Fruit fly (Drosophila melanogaster): ENCODE results near the gene CG16974.

The CG16974 gene

dm6 chr2L:13203437-13204137 lies 11.8 kb upstream of the CG16974 start, which contains the start of gene Pect (continued):
- TF ChIP-seq CG6254 (GFP tag; optimal IDR thresholded peaks at IDR 0.05) (no peak), CG17359 (tag; optimal IDR thresholded peaks at IDR 0.05) (no peak), p53 (GFP tag; optimal IDR thresholded peaks at IDR 0.05) (no peak), CG3995 (GFP tag; optimal IDR thresholded peaks at IDR 0.05) (no peak), Aef1 (GFP tag; IDR thresholded peaks at IDR 0.05) (no peak), CG7786 (GFP tag; optimal IDR thresholded peaks at IDR 0.05) (no peak), D (optimal IDR thresholded peaks at IDR 0.05) (no peak), D (GFP tag; optimal IDR thresholded peaks at IDR 0.05) (no peak), CkIIα-i1 (GFP tag; IDR thresholded peaks at IDR 0.05) (no peak), CG11695 (GFP tag; IDR thresholded peaks at IDR 0.05) (no peak), ssp (GFP tag; IDR thresholded peaks at IDR 0.05) (no peak), CG30403 (GFP tag; optimal IDR thresholded peaks at IDR 0.05) (peak; percentile 26), Eip74EF (GFP tag; optimal IDR thresholded peaks at IDR 0.05) (no peak), da (GFP tag; optimal IDR thresholded peaks at IDR 0.05) (no peak), CG17186 (GFP tag; optimal IDR thresholded peaks at IDR 0.05) (peak; percentile 11), CG8388 (GFP tag; optimal IDR thresholded peaks at IDR 0.05) (no peak), gro (GFP tag; optimal IDR thresholded peaks at IDR 0.05) (peak; percentile 62), pb (GFP tag; optimal IDR thresholded peaks at IDR 0.05) (no peak), CG16779 (GFP tag; IDR thresholded peaks at IDR 0.05) (no peak), stwl (tag; optimal IDR thresholded peaks at IDR 0.05) (peak; percentile 9), CG31441 (GFP tag; IDR thresholded peaks at IDR 0.05) (no peak), Adf1 (GFP tag; IDR thresholded peaks at IDR 0.05) (peak; percentile 29), pfk (GFP tag; optimal IDR thresholded peaks at IDR 0.05) (peak; percentile 5), Kr (GFP tag; optimal IDR thresholded peaks at IDR 0.05) (no peak), knrl (GFP tag; IDR thresholded peaks at IDR 0.05; ENCODE audit: partially characterized antibody) (0 out of 3 replicates have a peak, but pooled peaks have one; percentile 43), dati (GFP tag; IDR thresholded peaks at IDR 0.05) (no peak), ro (GFP tag; IDR thresholded peaks at IDR 0.05) (no peak), CG31388 (GFP tag; optimal IDR thresholded peaks at IDR 0.05) (no peak), scrt (GFP tag; optimal IDR thresholded peaks at IDR 0.05) (no peak), zf30C (GFP tag; optimal IDR thresholded peaks at IDR 0.05) (no peak), CG3847 (GFP tag; IDR thresholded peaks at IDR 0.05) (0 out of 2 replicates have a peak, but pooled peaks have one; percentile 28), zen (tag; optimal IDR thresholded peaks at IDR 0.05) (no peak), H2.0 (GFP tag; IDR thresholded peaks at IDR 0.05) (no peak), dimm (GFP tag; IDR thresholded peaks at IDR 0.05) (no peak), Nf-YA (GFP tag; IDR thresholded peaks at IDR 0.05) (no peak), E2f2 (GFP tag; IDR thresholded peaks at IDR 0.05) (0 out of 2 replicates have a peak, but pooled peaks have one; percentile 6), GATAe (GFP tag; conservative IDR thresholded peaks at IDR 0.05) (peak; percentile 56; the same call in 1 of the 2 replicates), CG11085 (GFP tag; IDR thresholded peaks at IDR 0.05) (no peak), CG30431 (GFP tag; optimal IDR thresholded peaks at IDR 0.05) (no peak), CG2116 (GFP tag; optimal IDR thresholded peaks at IDR 0.05) (no peak), PHDP (tag; optimal IDR thresholded peaks at IDR 0.05) (no peak), CG11093 (GFP tag; IDR thresholded peaks at IDR 0.05) (no peak), CG6272 (GFP tag; IDR thresholded peaks at IDR 0.05) (no peak), gcm2 (GFP tag; optimal IDR thresholded peaks at IDR 0.05) (no peak), gsb-n (tag; optimal IDR thresholded peaks at IDR 0.05) (no peak), NK7.1 (GFP tag; optimal IDR thresholded peaks at IDR 0.05) (no peak), CG14050 (GFP tag; IDR thresholded peaks at IDR 0.05) (no peak), ac (GFP tag; optimal IDR thresholded peaks at IDR 0.05) (no peak), ato (GFP tag; IDR thresholded peaks at IDR 0.05; ENCODE audit: partially characterized antibody) (peak; percentile 28; the same call in 1 of the 2 replicates), BtbVII (GFP tag; optimal IDR thresholded peaks at IDR 0.05) (peak; percentile 4), tin (GFP tag; optimal IDR thresholded peaks at IDR 0.05) (no peak)
